Fruit fly (Drosophila melanogaster): ENCODE data around the gene nSyb.

nSyb gene

dm6 chr3L:1591692-1592371 is 45.7 kb downstream of the nSyb start (continued):
- TF ChIP-seq Hr4 (GFP tag; optimal IDR thresholded peaks at IDR 0.05) (no peak), CG10669 (GFP tag; optimal IDR thresholded peaks at IDR 0.05) (peak; percentile 85), CG32006 (GFP tag; optimal IDR thresholded peaks at IDR 0.05) (peak; percentile 30), CG11902 (GFP tag; optimal IDR thresholded peaks at IDR 0.05) (no peak), Hr38 (GFP tag; optimal IDR thresholded peaks at IDR 0.05) (no peak), achi (GFP tag; optimal IDR thresholded peaks at IDR 0.05) (peak; percentile 68), CG9139 (GFP tag; optimal IDR thresholded peaks at IDR 0.05) (peak; percentile 87), Eip78C (GFP tag) (peak; percentile 94), CG8319 (GFP tag; optimal IDR thresholded peaks at IDR 0.05) (peak; percentile 73), topi (GFP tag; optimal IDR thresholded peaks at IDR 0.05) (peak; percentile 76), acj6 (GFP tag; optimal IDR thresholded peaks at IDR 0.05) (peak; percentile 70), Eip93F (GFP tag; optimal IDR thresholded peaks at IDR 0.05) (no peak), Sox14 (GFP tag; optimal IDR thresholded peaks at IDR 0.05) (peak; percentile 50), CG8119 (GFP tag; IDR thresholded peaks at IDR 0.05) (peak; percentile 43; the same call in 1 of the 3 replicates), CG3032 (tag; optimal IDR thresholded peaks at IDR 0.05) (peak; percentile 71)

dm6 chr3L:1590194-1590593 is 47.4 kb downstream of the nSyb start:
- TF ChIP-seq eg (GFP tag; IDR thresholded peaks at IDR 0.05), result no peak

dm6 chr3L:1587140-1587849 is 50.3 kb downstream of the nSyb start:
- TF ChIP-seq topi (GFP tag; optimal IDR thresholded peaks at IDR 0.05) (peak; percentile 81), CG7368 (GFP tag; optimal IDR thresholded peaks at IDR 0.05) (peak; percentile 85), acj6 (GFP tag; optimal IDR thresholded peaks at IDR 0.05) (peak; percentile 86), CG8319 (GFP tag; optimal IDR thresholded peaks at IDR 0.05) (peak; percentile 82), dsx (GFP tag; optimal IDR thresholded peaks at IDR 0.05; ENCODE audit: poor library complexity, severe bottlenecking) (peak; percentile 81), Met (GFP tag; optimal IDR thresholded peaks at IDR 0.05) (peak; percentile 81), CG11762 (GFP tag; optimal IDR thresholded peaks at IDR 0.05; ENCODE audit: insufficient read depth) (peak; percentile 66), ss (GFP tag; optimal IDR thresholded peaks at IDR 0.05) (peak; percentile 69 to 89), Sox102F (GFP tag; optimal IDR thresholded peaks at IDR 0.05) (peak; percentile 82), CG31627 (GFP tag; optimal IDR thresholded peaks at IDR 0.05) (peak; percentile 91), OdsH (GFP tag; optimal IDR thresholded peaks at IDR 0.05) (peak; percentile 87), achi (GFP tag; optimal IDR thresholded peaks at IDR 0.05) (peak; percentile 76), CG4318 (GFP tag; optimal IDR thresholded peaks at IDR 0.05) (peak; percentile 36), Gug (GFP tag; IDR thresholded peaks at IDR 0.05) (peak; percentile 40; the same call in 1 of the 2 replicates), salr (GFP tag; optimal IDR thresholded peaks at IDR 0.05) (peak; percentile 41 to 84), Eip78C (GFP tag) (peak; percentile 93), Eip93F (GFP tag; optimal IDR thresholded peaks at IDR 0.05) (no peak), Lpt (GFP tag; optimal IDR thresholded peaks at IDR 0.05) (peak; percentile 22), Hr4 (GFP tag; optimal IDR thresholded peaks at IDR 0.05) (peak; percentile 80), CG6792 (GFP tag; optimal IDR thresholded peaks at IDR 0.05) (peak; percentile 83), CG15336 (GFP tag; IDR thresholded peaks at IDR 0.05) (peak; percentile 66), CG8632 (GFP tag; optimal IDR thresholded peaks at IDR 0.05) (peak; percentile 85), CG34406 (GFP tag; optimal IDR thresholded peaks at IDR 0.05) (peak; percentile 84), svp (GFP tag) (peak; percentile 96), Smox (GFP tag; optimal IDR thresholded peaks at IDR 0.05) (peak; percentile 76), CG6163 (GFP tag; IDR thresholded peaks at IDR 0.05) (peak; percentile 93), fd85E (GFP tag; optimal IDR thresholded peaks at IDR 0.05) (no peak), pdm3 (GFP tag; optimal IDR thresholded peaks at IDR 0.05) (peak; percentile 90), esn (GFP tag; optimal IDR thresholded peaks at IDR 0.05) (peak; percentile 84), Ets21C (GFP tag; optimal IDR thresholded peaks at IDR 0.05) (peak; percentile 81), vri (GFP tag; optimal IDR thresholded peaks at IDR 0.05) (peak; percentile 51), Hr38 (GFP tag; optimal IDR thresholded peaks at IDR 0.05) (no peak), CG3919 (GFP tag; optimal IDR thresholded peaks at IDR 0.05) (peak; percentile 88), net (GFP tag; optimal IDR thresholded peaks at IDR 0.05) (peak; percentile 79), cyc (GFP tag; optimal IDR thresholded peaks at IDR 0.05) (peak; percentile 86), CG11294 (GFP tag; IDR thresholded peaks at IDR 0.05) (0 out of 2 replicates have a peak, but pooled peaks have one; percentile 39), CG6808 (GFP tag; optimal IDR thresholded peaks at IDR 0.05) (peak; percentile 83)

Measured in whole organism, prepupa.